Worm (Caenorhabditis elegans): Measurements from ENCODE around the gene tpan-1.

Gene tpan-1

DNA sequence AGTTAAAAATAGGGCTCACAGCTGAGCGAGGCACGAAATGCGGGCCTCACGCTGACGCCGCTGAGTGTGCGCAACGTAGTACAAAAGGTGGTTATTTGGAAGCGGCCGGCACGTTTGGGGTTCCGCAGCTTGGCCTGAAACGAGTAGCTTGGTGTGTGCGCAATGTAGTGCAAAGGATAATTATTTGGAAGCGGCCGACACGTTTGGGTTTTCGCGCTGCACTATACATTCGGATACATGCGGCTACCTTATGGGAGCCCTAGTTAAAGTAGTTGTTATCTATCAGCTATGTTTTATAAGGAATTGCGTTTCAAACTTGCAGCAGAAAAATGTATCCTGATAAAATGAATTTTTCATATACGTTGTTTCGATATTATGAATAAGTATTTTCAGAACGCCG lies 709 bp downstream of the tpan-1 start, which contains the start of gene Y44A6D.1:
Gene Y44A6D.1, minus strand, starts transcription at position 23 of the 400 bp plus-strand sequence.
- TF ChIP-seq tab-1 (GFP tag; IDR thresholded peaks at IDR 0.05): no peak
- no peak for TF ChIP-seq klf-2 (GFP tag; conservative IDR thresholded peaks at IDR 0.05)
- no peak for TF ChIP-seq T22C8.4 (GFP tag; IDR thresholded peaks at IDR 0.05)
- TF ChIP-seq flt-1 (GFP tag; IDR thresholded peaks at IDR 0.05): no peak
- no peak for TF ChIP-seq med-1 (GFP tag; optimal IDR thresholded peaks at IDR 0.05; ENCODE audit: insufficient read depth)
- no peak for TF ChIP-seq ztf-23 (GFP tag; IDR thresholded peaks at IDR 0.05)
- TF ChIP-seq cog-1 (tag; optimal IDR thresholded peaks at IDR 0.05): no peak
- no peak for TF ChIP-seq ref-1 (GFP tag; conservative IDR thresholded peaks at IDR 0.05)
- no peak for TF ChIP-seq ztf-29 (GFP tag; IDR thresholded peaks at IDR 0.05)

- TF ChIP-seq klf-2 (GFP tag; conservative IDR thresholded peaks at IDR 0.05) (no peak), ref-1 (GFP tag; conservative IDR thresholded peaks at IDR 0.05) (no peak), ztf-29 (GFP tag; IDR thresholded peaks at IDR 0.05) (no peak), ztf-23 (GFP tag; IDR thresholded peaks at IDR 0.05) (no peak), tab-1 (GFP tag; IDR thresholded peaks at IDR 0.05) (no peak), flt-1 (GFP tag; IDR thresholded peaks at IDR 0.05) (no peak), cog-1 (tag; optimal IDR thresholded peaks at IDR 0.05) (no peak), T22C8.4 (GFP tag; IDR thresholded peaks at IDR 0.05) (no peak), med-1 (GFP tag; optimal IDR thresholded peaks at IDR 0.05; ENCODE audit: insufficient read depth) (no peak)
Observed at ce11 chrV:20790616-20791015, 1.3 kb downstream of the tpan-1 start.

DNA sequence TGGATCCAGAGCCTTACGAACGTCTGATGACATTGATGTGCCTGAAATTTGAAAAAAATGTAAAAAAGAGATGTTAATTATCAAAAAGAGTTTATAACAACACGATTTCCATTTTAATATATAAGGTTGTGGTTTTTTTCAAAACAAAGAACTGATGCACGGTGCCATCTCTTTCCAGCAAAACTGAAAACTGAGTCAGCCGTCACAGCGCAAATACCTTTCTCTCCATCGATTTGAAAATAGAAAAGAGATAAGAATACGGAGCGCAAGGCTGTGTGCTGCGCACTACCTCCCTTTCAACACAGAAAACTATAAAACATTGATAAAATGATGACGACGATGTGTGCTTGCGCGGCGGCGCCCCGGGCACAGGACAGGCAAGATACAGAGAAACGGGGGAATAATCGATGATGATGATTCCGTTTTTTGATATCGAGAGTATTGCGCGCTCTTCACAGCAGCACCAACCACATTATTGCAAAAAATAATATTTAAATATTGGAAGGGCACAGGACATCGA lies 3.1 kb downstream of the tpan-1 start, which contains the start of gene Y44A6D.3:
Gene Y44A6D.3, minus strand, starts transcription at position 51 of the 520 bp plus-strand sequence.
- TF ChIP-seq med-1 (GFP tag; optimal IDR thresholded peaks at IDR 0.05; ENCODE audit: insufficient read depth) (no peak), tab-1 (GFP tag; IDR thresholded peaks at IDR 0.05) (no peak), T22C8.4 (GFP tag; IDR thresholded peaks at IDR 0.05) (no peak), ztf-23 (GFP tag; IDR thresholded peaks at IDR 0.05) (no peak), ztf-29 (GFP tag; IDR thresholded peaks at IDR 0.05) (no peak), ref-1 (GFP tag; conservative IDR thresholded peaks at IDR 0.05) (no peak), klf-2 (GFP tag; conservative IDR thresholded peaks at IDR 0.05) (no peak), cog-1 (tag; optimal IDR thresholded peaks at IDR 0.05) (no peak), flt-1 (GFP tag; IDR thresholded peaks at IDR 0.05) (no peak)

- TF ChIP-seq ztf-29 (GFP tag; IDR thresholded peaks at IDR 0.05) (no peak), ztf-23 (GFP tag; IDR thresholded peaks at IDR 0.05) (no peak), med-1 (GFP tag; optimal IDR thresholded peaks at IDR 0.05; ENCODE audit: insufficient read depth) (no peak), tab-1 (GFP tag; IDR thresholded peaks at IDR 0.05) (no peak), flt-1 (GFP tag; IDR thresholded peaks at IDR 0.05) (no peak), T22C8.4 (GFP tag; IDR thresholded peaks at IDR 0.05) (no peak), klf-2 (GFP tag; conservative IDR thresholded peaks at IDR 0.05) (no peak), ref-1 (GFP tag; conservative IDR thresholded peaks at IDR 0.05) (no peak), cog-1 (tag; optimal IDR thresholded peaks at IDR 0.05) (no peak)
Observed at ce11 chrV:20793761-20794160, 4.5 kb downstream of the tpan-1 start.

ce11 chrV:20797918-20798317 lies 8.6 kb downstream of the tpan-1 start, which contains the start of gene sdf-9:
Gene sdf-9, plus strand, starts transcription at chrV:20798218.
- TF ChIP-seq med-1 (GFP tag; optimal IDR thresholded peaks at IDR 0.05; ENCODE audit: insufficient read depth) (no peak), flt-1 (GFP tag; IDR thresholded peaks at IDR 0.05) (no peak), ztf-23 (GFP tag; IDR thresholded peaks at IDR 0.05) (no peak), ref-1 (GFP tag; conservative IDR thresholded peaks at IDR 0.05) (no peak), cog-1 (tag; optimal IDR thresholded peaks at IDR 0.05) (no peak), T22C8.4 (GFP tag; IDR thresholded peaks at IDR 0.05) (no peak), klf-2 (GFP tag; conservative IDR thresholded peaks at IDR 0.05) (no peak), tab-1 (GFP tag; IDR thresholded peaks at IDR 0.05) (no peak), ztf-29 (GFP tag; IDR thresholded peaks at IDR 0.05) (no peak)

- TF ChIP-seq ztf-23 (GFP tag; IDR thresholded peaks at IDR 0.05) (no peak), flt-1 (GFP tag; IDR thresholded peaks at IDR 0.05) (no peak), med-1 (GFP tag; optimal IDR thresholded peaks at IDR 0.05; ENCODE audit: insufficient read depth) (no peak)
Observed at ce11 chrV:20802906-20803305, 13.6 kb downstream of the tpan-1 start, which contains the start of gene Y44A6D.5. Gene Y44A6D.5, minus strand, starts transcription at chrV:20803006.

ce11 chrV:20807038-20807437 lies 17.7 kb downstream of the tpan-1 start, which contains the start of gene Y44A6D.6:
Gene Y44A6D.6, plus strand, starts transcription at chrV:20807338.
- TF ChIP-seq med-1 (GFP tag; optimal IDR thresholded peaks at IDR 0.05; ENCODE audit: insufficient read depth): no peak
- TF ChIP-seq ref-1 (GFP tag; conservative IDR thresholded peaks at IDR 0.05): no peak
- TF ChIP-seq ztf-23 (GFP tag; IDR thresholded peaks at IDR 0.05): no peak
- no peak for TF ChIP-seq tab-1 (GFP tag; IDR thresholded peaks at IDR 0.05)
- no peak for TF ChIP-seq ztf-29 (GFP tag; IDR thresholded peaks at IDR 0.05)
- no peak for TF ChIP-seq cog-1 (tag; optimal IDR thresholded peaks at IDR 0.05)
- no peak for TF ChIP-seq T22C8.4 (GFP tag; IDR thresholded peaks at IDR 0.05)
- TF ChIP-seq klf-2 (GFP tag; conservative IDR thresholded peaks at IDR 0.05): no peak
- no peak for TF ChIP-seq flt-1 (GFP tag; IDR thresholded peaks at IDR 0.05)

DNA sequence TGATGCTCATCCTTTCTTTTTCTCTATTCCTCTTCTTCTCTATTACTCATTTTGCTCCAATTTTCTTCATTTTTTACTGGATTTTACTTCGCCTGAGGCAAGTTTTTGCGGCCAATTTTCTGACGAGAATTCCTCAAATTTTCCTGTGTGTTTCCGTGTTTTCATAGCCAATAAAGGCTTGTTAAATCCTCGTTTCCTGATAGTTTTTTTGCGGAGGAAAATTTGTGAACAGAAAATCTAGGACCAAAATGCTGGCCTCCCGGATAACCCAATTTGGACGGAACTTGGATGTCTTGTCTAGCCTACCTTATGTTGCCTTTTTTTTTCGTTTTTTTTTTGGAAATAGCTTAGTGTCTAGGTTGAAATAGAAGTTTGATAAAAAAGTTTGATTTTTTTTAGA lies 24.3 kb downstream of the tpan-1 start:
- TF ChIP-seq ref-1 (GFP tag; conservative IDR thresholded peaks at IDR 0.05) (no peak), klf-2 (GFP tag; conservative IDR thresholded peaks at IDR 0.05) (no peak), flt-1 (GFP tag; IDR thresholded peaks at IDR 0.05) (no peak), tab-1 (GFP tag; IDR thresholded peaks at IDR 0.05) (no peak), ztf-23 (GFP tag; IDR thresholded peaks at IDR 0.05) (no peak), cog-1 (tag; optimal IDR thresholded peaks at IDR 0.05) (no peak), ztf-29 (GFP tag; IDR thresholded peaks at IDR 0.05) (no peak), T22C8.4 (GFP tag; IDR thresholded peaks at IDR 0.05) (no peak)

DNA sequence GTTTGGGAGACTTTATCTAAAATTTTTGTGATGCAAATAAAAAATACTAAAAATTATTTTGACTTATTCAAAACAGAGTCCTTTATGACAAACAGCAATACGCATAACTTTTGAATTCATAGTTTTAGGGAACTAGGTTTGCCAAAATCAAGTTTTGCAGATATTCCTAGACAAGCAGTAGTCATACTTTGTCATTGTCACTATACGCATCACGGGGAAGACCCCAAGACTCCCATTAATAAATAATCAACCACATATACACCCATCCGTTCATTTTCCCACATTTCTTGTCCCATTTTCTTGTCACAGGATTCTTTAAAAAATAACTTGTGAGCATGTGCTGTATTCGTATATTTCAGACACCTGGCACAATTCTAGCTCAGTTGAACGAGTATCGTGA lies 25.1 kb downstream of the tpan-1 start, which contains the start of gene Y44A6D.7:
Gene Y44A6D.7, plus strand, starts transcription at position 301 of the 400 bp plus-strand sequence.
- TF ChIP-seq med-1 (GFP tag; optimal IDR thresholded peaks at IDR 0.05; ENCODE audit: insufficient read depth) (no peak), ztf-29 (GFP tag; IDR thresholded peaks at IDR 0.05) (no peak), ref-1 (GFP tag; conservative IDR thresholded peaks at IDR 0.05) (no peak), tab-1 (GFP tag; IDR thresholded peaks at IDR 0.05) (no peak), cog-1 (tag; optimal IDR thresholded peaks at IDR 0.05) (no peak), klf-2 (GFP tag; conservative IDR thresholded peaks at IDR 0.05) (no peak), T22C8.4 (GFP tag; IDR thresholded peaks at IDR 0.05) (no peak), ztf-23 (GFP tag; IDR thresholded peaks at IDR 0.05) (no peak), flt-1 (GFP tag; IDR thresholded peaks at IDR 0.05) (no peak)

All from whole organism, midembryonic.